Worm (Caenorhabditis elegans) whole organism, L4 larva: ENCODE results near the gene nhr-96.

Experiments
- F49E8.2 ChIP-seq: sonication (generic microtip); optimal IDR thresholded peaks from 2 replicates; lab custom pipeline; 2016; ENCODE audit warnings: missing compliant biosample characterization, mild to moderate bottlenecking, missing genetic modification characterization, borderline replicate concordance
- T20F7.1 ChIP-seq: fragments of 200-800 bp; sonication (Bioruptor generic); optimal IDR thresholded peaks from 2 replicates; lab custom pipeline; 2018; ENCODE audit warnings: mild to moderate bottlenecking, missing genetic modification characterization, missing compliant biosample characterization
- T26A8.4 ChIP-seq: fragments of 200-800 bp; sonication (Bioruptor generic); IDR thresholded peaks from 2 replicates; pipeline ENCODE4 v1.3.6; 2022; ENCODE audit warnings: missing genetic modification characterization, missing compliant biosample characterization
- Y105C5A.15 ChIP-seq: fragments of 200-800 bp; sonication (Bioruptor generic); IDR thresholded peaks from 2 replicates; pipeline ENCODE4 v1.3.6; 2022; ENCODE audit warnings: missing genetic modification characterization, missing compliant biosample characterization
- Y48G9A.11 ChIP-seq: fragments of 200-800 bp; sonication (Bioruptor generic); IDR thresholded peaks from 2 replicates; pipeline ENCODE4 v1.3.6; 2022; ENCODE audit warnings: missing genetic modification reagents, missing genetic modification characterization, missing compliant biosample characterization
- Y5F2A.4 ChIP-seq: fragments of 200-800 bp; sonication (Bioruptor generic); optimal IDR thresholded peaks from 2 replicates; lab custom pipeline; 2018; ENCODE audit warnings: mild to moderate bottlenecking, missing genetic modification characterization, missing compliant biosample characterization
- Y75B8A.6 ChIP-seq: fragments of 200-800 bp; sonication (Bioruptor generic); IDR thresholded peaks from 2 replicates; pipeline ENCODE4 v1.3.6; 2022; ENCODE audit warnings: missing genetic modification reagents, missing genetic modification characterization, missing compliant biosample characterization
- aly-2 ChIP-seq: sonication (generic microtip); optimal IDR thresholded peaks from 2 replicates; lab custom pipeline; 2018; ENCODE audit warnings: missing biosample characterization, missing genetic modification characterization
- ama-1 ChIP-seq: fragments of 150-350 bp; optimal IDR thresholded peaks from 2 replicates; lab custom pipeline; 2014; ENCODE audit warnings: inconsistent platforms, mixed read lengths
- attf-4 ChIP-seq: sonication (generic microtip); optimal IDR thresholded peaks from 3 replicates; lab custom pipeline; 2017; ENCODE audit warnings: missing biosample characterization, missing genetic modification characterization
- ceh-20 ChIP-seq: fragments of 200-800 bp; sonication (Bioruptor generic); IDR thresholded peaks from 2 replicates; pipeline ENCODE4 v1.3.6; 2022; ENCODE audit warnings: missing genetic modification reagents, missing genetic modification characterization, missing compliant biosample characterization
- ceh-28 ChIP-seq: fragments of 150-350 bp; optimal IDR thresholded peaks from 2 replicates; lab custom pipeline; 2014; ENCODE audit warnings: missing biosample characterization, missing genetic modification reagents, missing genetic modification characterization
- ceh-32 ChIP-seq: sonication (generic microtip); optimal IDR thresholded peaks from 2 replicates; lab custom pipeline; 2016; ENCODE audit warnings: mild to moderate bottlenecking, missing genetic modification characterization, missing compliant biosample characterization; ENCODE audit not compliant: poor library complexity
- ceh-82 ChIP-seq: sonication (generic microtip); optimal IDR thresholded peaks from 2 replicates; lab custom pipeline; 2017; ENCODE audit warnings: missing biosample characterization, missing genetic modification characterization
- daf-16 ChIP-seq, 3 experiments: sonication (generic microtip); optimal IDR thresholded peaks; 2 replicates each; lab custom pipeline; 2016 to 2017; ENCODE audit warnings: missing genetic modification characterization in 3 of 3, missing genetic modification reagents in 3 of 3, mild to moderate bottlenecking in 2 of 3, missing compliant biosample characterization in 2 of 3, missing biosample characterization in 1 of 3, moderate library complexity in 1 of 3
- daf-19 ChIP-seq: fragments of 200-800 bp; sonication (Bioruptor generic); conservative IDR thresholded peaks from 2 replicates; pipeline ENCODE4 v1.3.6; 2022; ENCODE audit warnings: missing genetic modification characterization, missing compliant biosample characterization
- duxl-1 ChIP-seq: sonication (generic microtip); optimal IDR thresholded peaks from 2 replicates; lab custom pipeline; 2016; ENCODE audit warnings: mild to moderate bottlenecking, missing genetic modification characterization, moderate library complexity, missing compliant biosample characterization; ENCODE audit not compliant: poor library complexity
- dve-1 ChIP-seq: sonication (generic microtip); optimal IDR thresholded peaks from 2 replicates; lab custom pipeline; 2017; ENCODE audit warnings: antibody characterized with exemption, mild to moderate bottlenecking, missing genetic modification characterization, missing compliant biosample characterization; ENCODE audit not compliant: insufficient read depth
- egl-27 ChIP-seq: sonication (generic microtip); optimal IDR thresholded peaks from 3 replicates; lab custom pipeline; 2017; ENCODE audit warnings: missing biosample characterization, missing genetic modification reagents, missing genetic modification characterization
- egl-43 ChIP-seq: fragments of 200-800 bp; sonication (Bioruptor generic); IDR thresholded peaks from 2 replicates; pipeline ENCODE4 v1.3.6; 2022; ENCODE audit warnings: missing genetic modification reagents, missing genetic modification characterization, missing compliant biosample characterization
- fkh-10 ChIP-seq: fragments of 150-350 bp; optimal IDR thresholded peaks from 2 replicates; lab custom pipeline; 2014; ENCODE audit warnings: missing biosample characterization, missing genetic modification reagents, missing genetic modification characterization
- gei-8 ChIP-seq: fragments of 200-800 bp; sonication (Bioruptor generic); optimal IDR thresholded peaks from 2 replicates; lab custom pipeline; 2018; ENCODE audit warnings: mild to moderate bottlenecking, missing genetic modification characterization, missing compliant biosample characterization
- hlh-11 ChIP-seq: fragments of 200-800 bp; sonication (Bioruptor generic); optimal IDR thresholded peaks from 2 replicates; lab custom pipeline; 2018; ENCODE audit warnings: mild to moderate bottlenecking, missing genetic modification characterization, missing compliant biosample characterization
- hlh-30 ChIP-seq: sonication (generic microtip); optimal IDR thresholded peaks from 2 replicates; lab custom pipeline; 2017; ENCODE audit warnings: antibody characterized with exemption, mild to moderate bottlenecking, missing genetic modification characterization, missing compliant biosample characterization; ENCODE audit not compliant: insufficient read depth
- lim-7 ChIP-seq: fragments of 200-800 bp; sonication (Bioruptor generic); IDR thresholded peaks from 2 replicates; pipeline ENCODE4 v1.3.6; 2022; ENCODE audit warnings: missing genetic modification characterization, missing compliant biosample characterization
- lin-13 ChIP-seq: fragments of 150-350 bp; optimal IDR thresholded peaks from 2 replicates; lab custom pipeline; 2014; ENCODE audit warnings: missing biosample characterization, missing genetic modification reagents, missing genetic modification characterization
- lin-29 ChIP-seq: fragments of 200-800 bp; sonication (Bioruptor generic); IDR thresholded peaks from 2 replicates; pipeline ENCODE4 v1.3.6; 2022; ENCODE audit warnings: missing genetic modification reagents, missing genetic modification characterization, missing compliant biosample characterization
- lin-39 ChIP-seq: fragments of 150-350 bp; optimal IDR thresholded peaks from 2 replicates; lab custom pipeline; 2014; ENCODE audit warnings: missing biosample characterization, missing genetic modification reagents, missing genetic modification characterization
- lsy-2 ChIP-seq, 2 experiments: fragments of 150-350 bp in 1 of 2; sonication (generic microtip) in 1 of 2; optimal IDR thresholded peaks; 2 replicates each; lab custom pipeline; 2014 to 2017; ENCODE audit warnings: missing biosample characterization in 2 of 2, missing genetic modification characterization in 2 of 2
- mdt-29 ChIP-seq: fragments of 200-800 bp; sonication (Bioruptor generic); IDR thresholded peaks from 2 replicates; pipeline ENCODE4 v1.3.6; 2022; ENCODE audit warnings: missing genetic modification reagents, missing genetic modification characterization, missing compliant biosample characterization
- mes-2 ChIP-seq: sonication (generic microtip); optimal IDR thresholded peaks from 2 replicates; lab custom pipeline; 2016; ENCODE audit warnings: missing genotype, mild to moderate bottlenecking, missing genetic modification characterization, missing compliant biosample characterization; ENCODE audit not compliant: poor library complexity, severe bottlenecking
- mxl-3 ChIP-seq: fragments of 200-800 bp; sonication (Bioruptor generic); optimal IDR thresholded peaks from 2 replicates; lab custom pipeline; 2018; ENCODE audit warnings: mild to moderate bottlenecking, missing genetic modification characterization, missing compliant biosample characterization
- nhr-10 ChIP-seq: fragments of 150-350 bp; optimal IDR thresholded peaks from 2 replicates; lab custom pipeline; 2014; ENCODE audit warnings: missing biosample characterization, missing genetic modification characterization
- nhr-25 ChIP-seq: sonication (generic microtip); optimal IDR thresholded peaks from 2 replicates; lab custom pipeline; 2017; ENCODE audit warnings: missing genetic modification characterization, mild to moderate bottlenecking, missing compliant biosample characterization, antibody characterized with exemption, moderate library complexity, borderline replicate concordance; ENCODE audit not compliant: insufficient read depth
- nhr-48 ChIP-seq: sonication (generic microtip); optimal IDR thresholded peaks from 2 replicates; lab custom pipeline; 2016; ENCODE audit warnings: mild to moderate bottlenecking, missing genetic modification characterization, missing compliant biosample characterization
- nhr-6 ChIP-seq: fragments of 150-350 bp; optimal IDR thresholded peaks from 2 replicates; lab custom pipeline; 2014; ENCODE audit warnings: missing biosample characterization, missing genetic modification characterization
- pha-4 ChIP-seq, 2 experiments: fragments of 150-350 bp in 1 of 2; fragments of 200-800 bp in 1 of 2; sonication (Bioruptor generic) in 1 of 2; IDR thresholded peaks in 1 of 2; optimal IDR thresholded peaks in 1 of 2; 2 replicates each; pipeline versions ENCODE4 v1.3.6 to Lab custom; 2014 to 2022; ENCODE audit warnings: missing genetic modification characterization in 2 of 2, missing genetic modification reagents in 2 of 2, missing biosample characterization in 1 of 2, missing compliant biosample characterization in 1 of 2
- php-3 ChIP-seq: fragments of 200-800 bp; sonication (Bioruptor generic); IDR thresholded peaks from 2 replicates; pipeline ENCODE4 v1.3.6; 2022; ENCODE audit warnings: missing genetic modification reagents, missing genetic modification characterization, missing compliant biosample characterization
- pqm-1 ChIP-seq: sonication (generic microtip); optimal IDR thresholded peaks from 2 replicates; lab custom pipeline; 2017; ENCODE audit warnings: missing biosample characterization, missing genetic modification characterization
- saeg-2 ChIP-seq: fragments of 200-800 bp; sonication (Bioruptor generic); IDR thresholded peaks from 2 replicates; pipeline ENCODE4 v1.3.6; 2022; ENCODE audit warnings: missing genetic modification reagents, missing genetic modification characterization, missing compliant biosample characterization
- sdz-12 ChIP-seq: fragments of 200-800 bp; sonication (Bioruptor generic); optimal IDR thresholded peaks from 2 replicates; lab custom pipeline; 2018; ENCODE audit warnings: mild to moderate bottlenecking, missing genetic modification characterization, missing compliant biosample characterization
- spr-3 ChIP-seq: fragments of 200-800 bp; sonication (Bioruptor generic); optimal IDR thresholded peaks from 2 replicates; lab custom pipeline; 2018; ENCODE audit warnings: mild to moderate bottlenecking, missing genetic modification characterization, missing compliant biosample characterization
- tag-97 ChIP-seq: fragments of 200-800 bp; sonication (Bioruptor generic); IDR thresholded peaks from 2 replicates; pipeline ENCODE4 v1.3.6; 2022; ENCODE audit warnings: missing genetic modification characterization, missing compliant biosample characterization
- unc-62 ChIP-seq, 3 experiments: fragments of 150-350 bp in 1 of 3; sonication (generic microtip); optimal IDR thresholded peaks in 2 of 3; peaks in 1 of 3; 1 replicate in 1 of 3; 2 replicates in 2 of 3; lab custom pipeline; 2014 to 2017; ENCODE audit warnings: missing biosample characterization in 3 of 3, missing genetic modification characterization in 3 of 3, missing genetic modification reagents in 3 of 3, missing genotype in 1 of 3
- vab-7 ChIP-seq: fragments of 200-800 bp; sonication (Bioruptor generic); IDR thresholded peaks from 2 replicates; pipeline ENCODE4 v1.3.6; 2022; ENCODE audit warnings: missing genetic modification reagents, missing genetic modification characterization, missing compliant biosample characterization
- zfp-2 ChIP-seq: sonication (generic microtip); optimal IDR thresholded peaks from 2 replicates; lab custom pipeline; 2016; ENCODE audit warnings: mild to moderate bottlenecking, missing genetic modification characterization, missing compliant biosample characterization
- zip-11 ChIP-seq: fragments of 200-800 bp; sonication (Bioruptor generic); IDR thresholded peaks from 2 replicates; pipeline ENCODE4 v1.3.6; 2022; ENCODE audit warnings: missing genetic modification characterization, missing compliant biosample characterization
- zip-2 ChIP-seq: fragments of 150-350 bp; optimal IDR thresholded peaks from 2 replicates; lab custom pipeline; 2014; ENCODE audit warnings: missing biosample characterization, missing genetic modification characterization
- ztf-7 ChIP-seq: fragments of 150-350 bp; optimal IDR thresholded peaks from 2 replicates; lab custom pipeline; 2014; ENCODE audit warnings: missing biosample characterization, missing genetic modification characterization

nhr-96 gene

DNA sequence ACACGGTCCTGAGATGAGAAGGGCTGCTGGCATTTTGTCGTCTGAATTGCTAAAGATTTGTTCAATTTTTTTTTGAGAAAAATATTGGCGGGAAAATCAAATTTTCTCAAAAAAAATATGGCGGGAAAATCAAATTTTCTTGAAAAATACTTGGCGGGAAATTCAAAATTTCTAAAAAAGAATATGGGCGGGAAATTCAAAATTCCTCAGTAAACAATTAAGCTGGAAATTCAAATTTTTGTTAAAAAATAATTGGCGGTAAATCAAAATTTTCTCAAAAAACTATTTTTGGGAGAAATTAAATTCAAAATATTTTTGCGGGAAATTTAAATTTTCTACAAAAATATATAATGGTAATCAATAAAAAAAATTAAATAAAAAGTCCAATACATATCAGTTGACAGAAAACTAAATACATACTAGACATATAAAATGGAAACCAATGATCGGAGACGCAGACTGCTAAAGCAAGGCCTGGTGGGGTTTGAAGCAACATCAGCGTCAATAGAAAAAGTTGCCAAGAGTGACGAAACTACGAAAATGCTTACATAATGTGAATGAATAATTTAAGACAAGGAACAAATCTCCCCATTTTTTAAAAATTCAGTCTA, 18.7 kb upstream of the nhr-96 start, which contains the start of gene nhr-184:
nhr-184 (minus strand) TSS at position 51 of the 611 bp plus-strand sequence.
- peak; percentile 40 for TF ChIP-seq mes-2 (tag; lab: Kevin White, UChicago)
- TF ChIP-seq zfp-2 (tag; lab: Kevin White, UChicago): no peak
- TF ChIP-seq lin-29 (GFP tag; lab: Robert Waterston, UW): no peak
- no peak for TF ChIP-seq egl-27 (tag; lab: Kevin White, UChicago)
- TF ChIP-seq dve-1: peak; percentile 46
- TF ChIP-seq lin-13 (GFP tag; lab: Kevin White, UChicago): no peak
- TF ChIP-seq daf-19 (GFP tag; lab: Robert Waterston, UW): no peak
- TF ChIP-seq hlh-30 (tag; lab: Kevin White, UChicago): peak; percentile 44
- TF ChIP-seq unc-62 (GFP tag; optimal IDR thresholded peaks at IDR 0.05 in 1 of 2; lab: Kevin White, UChicago): no peak
- TF ChIP-seq unc-62 (tag; optimal IDR thresholded peaks at IDR 0.05; lab: Kevin White, UChicago): no peak
- no peak for TF ChIP-seq mdt-29
- TF ChIP-seq php-3: no peak
- no peak for TF ChIP-seq nhr-25 (tag; lab: Kevin White, UChicago)
- TF ChIP-seq duxl-1 (tag; lab: Kevin White, UChicago): no peak
- TF ChIP-seq ceh-20 (GFP tag; lab: Robert Waterston, UW): no peak
- no peak for TF ChIP-seq aly-2 (tag; lab: Kevin White, UChicago)
- no peak for TF ChIP-seq ceh-82 (tag; lab: Kevin White, UChicago)
- no peak for TF ChIP-seq ztf-7 (tag; lab: Kevin White, UChicago)
- TF ChIP-seq egl-43 (GFP tag; lab: Robert Waterston, UW): no peak
- no peak for TF ChIP-seq spr-3
- no peak for TF ChIP-seq ceh-32 (tag; lab: Kevin White, UChicago)
- TF ChIP-seq tag-97 (GFP tag; lab: Robert Waterston, UW): no peak
- no peak for TF ChIP-seq pqm-1 (tag; lab: Kevin White, UChicago)
- no peak for TF ChIP-seq nhr-48
- TF ChIP-seq F49E8.2 (tag; lab: Kevin White, UChicago): no peak
- no peak for TF ChIP-seq hlh-11 (tag; lab: Kevin White, UChicago)
- TF ChIP-seq Y75B8A.6 (GFP tag; lab: Robert Waterston, UW): no peak
- TF ChIP-seq pha-4 (GFP tag; IDR thresholded peaks at IDR 0.05; lab: Robert Waterston, UW): no peak
- TF ChIP-seq pha-4 (tag; optimal IDR thresholded peaks at IDR 0.05; lab: Kevin White, UChicago): peak; percentile 45
- no peak for TF ChIP-seq sdz-12 (GFP tag; lab: Kevin White, UChicago)
- TF ChIP-seq lin-39: no peak
- TF ChIP-seq zip-2: no peak
- TF ChIP-seq Y48G9A.11: no peak
- no peak for TF ChIP-seq ceh-28 (tag; lab: Kevin White, UChicago)
- no peak for TF ChIP-seq nhr-10 (tag; lab: Kevin White, UChicago)
- no peak for TF ChIP-seq lim-7 (GFP tag; lab: Robert Waterston, UW)
- TF ChIP-seq vab-7: no peak
- peak; percentile 4 for TF ChIP-seq nhr-6 (tag; lab: Kevin White, UChicago)
- no peak for TF ChIP-seq gei-8 (GFP tag; lab: Kevin White, UChicago)
- TF ChIP-seq Y105C5A.15: no peak
- TF ChIP-seq T20F7.1 (GFP tag; lab: Kevin White, UChicago): no peak
- no peak for TF ChIP-seq daf-16 (GFP tag; optimal IDR thresholded peaks at IDR 0.05; lab: Kevin White, UChicago)
- TF ChIP-seq daf-16 (tag; optimal IDR thresholded peaks at IDR 0.05; lab: Kevin White, UChicago): peak; percentile 81
- TF ChIP-seq zip-11 (GFP tag; lab: Robert Waterston, UW): no peak
- no peak for TF ChIP-seq ama-1 (lab: Kevin White, UChicago)
- TF ChIP-seq attf-4 (tag; lab: Kevin White, UChicago): no peak
- TF ChIP-seq mxl-3 (GFP tag; lab: Kevin White, UChicago): no peak
- TF ChIP-seq lsy-2 (tag; optimal IDR thresholded peaks at IDR 0.05; lab: Kevin White, UChicago): no peak
- no peak for TF ChIP-seq saeg-2 (GFP tag; lab: Robert Waterston, UW)
- TF ChIP-seq T26A8.4 (GFP tag; lab: Robert Waterston, UW): no peak
- no peak for TF ChIP-seq Y5F2A.4
- TF ChIP-seq fkh-10 (GFP tag; lab: Kevin White, UChicago): no peak
